Worm (Caenorhabditis elegans) whole organism, L3 larva: Measurements from ENCODE around the gene C06C3.3.

Experiments used
- aly-2 ChIP-seq: fragments of 150-350 bp; optimal IDR thresholded peaks from 2 replicates; lab custom pipeline; 2014; ENCODE audit warnings: missing biosample characterization, missing genetic modification characterization
- ceh-82 ChIP-seq: fragments of 150-350 bp; optimal IDR thresholded peaks from 2 replicates; lab custom pipeline; 2014; ENCODE audit warnings: missing biosample characterization, missing genetic modification characterization
- nhr-11 ChIP-seq: fragments of 150-350 bp; optimal IDR thresholded peaks from 2 replicates; lab custom pipeline; 2014; ENCODE audit warnings: missing biosample characterization, missing genetic modification characterization
- nhr-12 ChIP-seq: fragments of 150-350 bp; optimal IDR thresholded peaks from 2 replicates; lab custom pipeline; 2014; ENCODE audit warnings: missing biosample characterization, missing genetic modification characterization
- nhr-76 ChIP-seq: fragments of 150-350 bp; sonication (generic microtip); optimal IDR thresholded peaks from 5 replicates; lab custom pipeline; 2014; ENCODE audit warnings: missing biosample characterization, missing genetic modification characterization
- pha-4 ChIP-seq: fragments of 150-350 bp; optimal IDR thresholded peaks from 2 replicates; lab custom pipeline; 2014; ENCODE audit warnings: missing biosample characterization, missing genetic modification reagents, missing genetic modification characterization
- unc-39 ChIP-seq: sonication (generic microtip); optimal IDR thresholded peaks from 4 replicates; lab custom pipeline; 2017; ENCODE audit warnings: missing biosample characterization, missing genetic modification characterization

DNA sequence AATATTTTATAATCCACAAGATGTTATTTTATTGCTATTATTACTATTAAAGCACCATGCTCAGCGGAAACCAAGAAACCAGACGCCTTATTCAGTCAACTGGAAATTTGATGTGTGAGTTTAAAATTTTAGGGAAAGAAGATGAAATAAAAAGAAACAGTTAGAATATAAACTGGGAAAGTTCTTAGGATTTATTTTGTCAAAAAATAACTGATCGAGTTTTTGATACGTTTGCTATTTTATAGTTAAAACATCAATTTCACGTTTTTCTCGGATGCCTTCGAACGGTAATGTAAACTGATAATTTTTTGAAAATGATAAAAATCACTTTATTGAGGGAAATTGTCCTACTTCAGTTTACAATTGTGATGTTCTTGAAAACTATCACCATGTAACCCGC is at the start of gene C06C3.3:
- TF ChIP-seq pha-4 (no peak), aly-2 (tag; lab: Kevin White, UChicago) (no peak), unc-39 (tag; lab: Kevin White, UChicago) (no peak), nhr-12 (no peak), nhr-11 (no peak), ceh-82 (tag; lab: Kevin White, UChicago) (no peak), nhr-76 (tag; lab: Kevin White, UChicago) (no peak)
